Fruit fly (Drosophila melanogaster) whole organism, embryonic: ENCODE data around the gene CG44044.

Experiments used
- CG10267 ChIP-seq: fragments of 200-800 bp; sonication (Bioruptor generic); optimal IDR thresholded peaks from 2 replicates; lab custom pipeline; 2018; ENCODE audit warnings: missing biosample characterization, mild to moderate bottlenecking, missing genetic modification characterization, moderate library complexity
- CG13775 ChIP-seq: fragments of 200-800 bp; sonication (Bioruptor generic); optimal IDR thresholded peaks from 3 replicates; lab custom pipeline; 2017; ENCODE audit warnings: missing biosample characterization, mild to moderate bottlenecking, missing genetic modification characterization
- CG16779 ChIP-seq: fragments of 200-800 bp; sonication (Bioruptor generic); IDR thresholded peaks from 2 replicates; pipeline ENCODE4 v1.3.6; 2022; ENCODE audit warnings: missing biosample characterization, missing genetic modification characterization
- CG5953 ChIP-seq: fragments of 200-800 bp; sonication (Bioruptor generic); IDR thresholded peaks from 2 replicates; pipeline ENCODE4 v1.3.6; 2022; ENCODE audit warnings: missing biosample characterization, missing genetic modification characterization
- CG8089 ChIP-seq: fragments of 200-800 bp; sonication (Bioruptor generic); optimal IDR thresholded peaks from 3 replicates; lab custom pipeline; 2016; ENCODE audit warnings: missing biosample characterization, missing genetic modification characterization
- Dref ChIP-seq: fragments of 200-800 bp; sonication (Bioruptor generic); IDR thresholded peaks from 2 replicates; pipeline ENCODE4 v1.3.6; 2022; ENCODE audit warnings: missing biosample characterization, missing genetic modification characterization
- chif ChIP-seq, 2 experiments: fragments of 200-800 bp; sonication (Bioruptor generic); optimal IDR thresholded peaks; 3 replicates each; lab custom pipeline; 2016; ENCODE audit warnings: missing biosample characterization in 2 of 2, missing genetic modification characterization in 2 of 2
- danr ChIP-seq: fragments of 200-800 bp; sonication (Bioruptor generic); IDR thresholded peaks from 2 replicates; pipeline ENCODE4 v1.3.6; 2022; ENCODE audit warnings: missing biosample characterization, missing genetic modification characterization
- psq ChIP-seq: fragments of 200-800 bp; sonication (Bioruptor generic); optimal IDR thresholded peaks from 2 replicates; lab custom pipeline; 2017; ENCODE audit warnings: missing biosample characterization, missing genetic modification characterization
- tll ChIP-seq, 2 experiments: fragments of 200-800 bp in 1 of 2; fragments of >200 bp in 1 of 2; sonication (Bioruptor generic) in 1 of 2; optimal IDR thresholded peaks; 2 replicates each; lab custom pipeline; 2017 to 2019; ENCODE audit warnings: missing biosample characterization in 2 of 2, missing genetic modification characterization in 2 of 2, mild to moderate bottlenecking in 1 of 2, moderate library complexity in 1 of 2
- usp ChIP-seq: fragments of >200 bp; optimal IDR thresholded peaks from 2 replicates; lab custom pipeline; 2017; ENCODE audit warnings: missing biosample characterization, missing genetic modification characterization

DNA sequence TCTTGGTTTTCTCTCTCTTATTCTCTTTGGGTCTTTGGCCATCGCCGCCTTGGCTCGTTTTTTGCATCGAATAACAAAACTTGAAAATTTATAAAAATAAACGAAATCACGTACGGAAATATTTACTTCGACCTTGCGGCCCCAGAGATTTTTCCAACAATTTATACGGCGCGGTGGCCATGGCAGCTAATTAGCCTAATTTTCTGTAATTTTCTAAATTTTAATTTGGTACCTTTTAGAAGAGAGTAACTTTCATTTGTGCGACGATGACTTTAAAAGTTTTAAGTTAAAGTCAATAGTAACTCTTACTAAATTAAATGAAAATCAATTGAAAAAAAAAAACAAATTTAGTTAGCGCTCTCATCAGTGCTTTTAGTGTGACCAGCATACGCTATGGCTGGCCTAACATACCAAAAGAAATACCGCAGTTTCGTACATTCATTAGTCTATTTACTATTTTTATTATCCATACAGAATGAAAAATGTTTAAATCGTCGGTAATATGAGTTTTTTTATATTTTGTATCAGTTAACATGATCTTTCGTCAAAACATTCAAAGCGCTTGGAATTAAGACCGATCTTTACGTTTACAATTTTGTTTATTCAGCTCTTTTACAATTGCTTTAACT, 48.0 kb upstream of the CG44044 start:
- TF ChIP-seq CG8089 (GFP tag; lab: Kevin White, UChicago), result no peak
- peak; percentile 12 for TF ChIP-seq CG10267 (tag; lab: Kevin White, UChicago)
- TF ChIP-seq Dref (GFP tag; lab: Robert Waterston, UW), result no peak
- no peak for TF ChIP-seq usp (GFP tag; lab: Kevin White, UChicago)
- no peak for TF ChIP-seq danr
- no peak for TF ChIP-seq chif (GFP tag; optimal IDR thresholded peaks at IDR 0.05; lab: Kevin White, UChicago)
- TF ChIP-seq psq (GFP tag; lab: Kevin White, UChicago), result no peak
- TF ChIP-seq tll (GFP tag; optimal IDR thresholded peaks at IDR 0.05; lab: Kevin White, UChicago), result no peak
- no peak for TF ChIP-seq CG13775 (GFP tag; lab: Kevin White, UChicago)
- TF ChIP-seq CG5953 (GFP tag; lab: Robert Waterston, UW), result no peak
- TF ChIP-seq CG16779, result no peak
